Fruit fly (Drosophila melanogaster) whole organism: ENCODE data around the gene CG1213.

ENCODE experiments used
- CG8478 ChIP-seq: fragments of >200 bp; optimal IDR thresholded peaks from 2 replicates; lab custom pipeline; 2018; ENCODE audit warnings: inconsistent platforms
- Dll ChIP-seq: fragments of >200 bp; optimal IDR thresholded peaks from 2 replicates; lab custom pipeline; 2017
- EcR ChIP-seq, 2 experiments: fragments of >200 bp; optimal IDR thresholded peaks; 2 replicates each; lab custom pipeline; 2017; ENCODE audit warnings: missing biosample characterization in 2 of 2, missing genetic modification characterization in 2 of 2, missing genetic modification reagents in 2 of 2
- pan ChIP-seq: fragments of >200 bp; optimal IDR thresholded peaks from 2 replicates; lab custom pipeline; 2017
- psq ChIP-seq: fragments of >200 bp; optimal IDR thresholded peaks from 2 replicates; lab custom pipeline; 2017
- usp ChIP-seq: fragments of >200 bp; optimal IDR thresholded peaks from 2 replicates; lab custom pipeline; 2017; ENCODE audit warnings: missing biosample characterization, missing genetic modification characterization, mixed read lengths

- TF ChIP-seq EcR (GFP tag; optimal IDR thresholded peaks at IDR 0.05; lab: Kevin White, UChicago) (no peak), CG8478 (lab: Kevin White, UChicago) (no peak), psq (lab: Kevin White, UChicago) (no peak), usp (GFP tag; lab: Kevin White, UChicago) (no peak), Dll (lab: Kevin White, UChicago) (no peak), pan (lab: Kevin White, UChicago) (no peak)
These were observed 46.5 kb upstream of the CG1213 start, which contains the start of the genes PSMG1 and CG10979 for dm6 chr3R:5794267-5795089.
